Worm (Caenorhabditis elegans) whole organism, early embryonic: ENCODE data around the gene cya-1.

Experiments used
- B0310.2 ChIP-seq: sonication (generic microtip); optimal IDR thresholded peaks from 2 replicates; lab custom pipeline; 2016; ENCODE audit warnings: mild to moderate bottlenecking, missing genetic modification characterization, missing compliant biosample characterization
- F13C5.2 ChIP-seq: sonication (generic microtip); optimal IDR thresholded peaks from 2 replicates; lab custom pipeline; 2017; ENCODE audit warnings: mild to moderate bottlenecking, missing genetic modification characterization, inconsistent platforms, missing compliant biosample characterization
- aly-1 ChIP-seq: sonication (generic microtip); optimal IDR thresholded peaks from 2 replicates; lab custom pipeline; 2016; ENCODE audit warnings: missing genetic modification characterization, missing compliant biosample characterization
- ama-1 ChIP-seq: fragments of 150-350 bp; optimal IDR thresholded peaks from 2 replicates; lab custom pipeline; 2014
- ceh-13 ChIP-seq: fragments of 200-800 bp; sonication (Bioruptor generic); optimal IDR thresholded peaks from 2 replicates; lab custom pipeline; 2018; ENCODE audit warnings: mild to moderate bottlenecking, missing genetic modification characterization, missing compliant biosample characterization
- ceh-36 ChIP-seq: sonication (generic microtip); optimal IDR thresholded peaks from 2 replicates; lab custom pipeline; 2016; ENCODE audit warnings: missing genetic modification characterization, inconsistent platforms, missing compliant biosample characterization
- ets-7 ChIP-seq: sonication (generic microtip); optimal IDR thresholded peaks from 2 replicates; lab custom pipeline; 2016; ENCODE audit warnings: missing genotype, missing genetic modification characterization, missing compliant biosample characterization
- flt-1 ChIP-seq: fragments of 200-800 bp; sonication (Bioruptor generic); IDR thresholded peaks from 2 replicates; pipeline ENCODE4 v1.3.6; 2022; ENCODE audit warnings: missing genetic modification characterization, missing compliant biosample characterization
- hmbx-1 ChIP-seq: sonication (generic microtip); optimal IDR thresholded peaks from 2 replicates; lab custom pipeline; 2016; ENCODE audit warnings: mild to moderate bottlenecking, missing genetic modification characterization, missing compliant biosample characterization
- scrt-1 ChIP-seq: fragments of 200-800 bp; sonication (Bioruptor generic); IDR thresholded peaks from 2 replicates; pipeline ENCODE4 v1.3.6; 2022; ENCODE audit warnings: missing genetic modification characterization, missing compliant biosample characterization
- sea-1 ChIP-seq: fragments of 200-800 bp; sonication (Bioruptor generic); conservative IDR thresholded peaks from 2 replicates; pipeline ENCODE4 v1.3.6; 2022; ENCODE audit warnings: missing genetic modification characterization, missing compliant biosample characterization
- tbx-11 ChIP-seq: fragments of 200-800 bp; sonication (Bioruptor generic); IDR thresholded peaks from 2 replicates; pipeline ENCODE4 v1.3.6; 2022; ENCODE audit warnings: missing genetic modification characterization, missing compliant biosample characterization
- tbx-37 ChIP-seq: fragments of 200-800 bp; sonication (Bioruptor generic); conservative IDR thresholded peaks from 2 replicates; pipeline ENCODE4 v1.3.6; 2022; ENCODE audit warnings: missing genetic modification reagents, missing genetic modification characterization, missing compliant biosample characterization
- tra-4 ChIP-seq: sonication (generic microtip); optimal IDR thresholded peaks from 2 replicates; lab custom pipeline; 2017; ENCODE audit warnings: missing genetic modification characterization, missing compliant biosample characterization

ce11 chrIII:9091392-9092291 is 17.4 kb downstream of the cya-1 start, which contains the start of gene glp-1:
- TF ChIP-seq ama-1 (lab: Kevin White, UChicago): no peak
- TF ChIP-seq ceh-13 (GFP tag; lab: Kevin White, UChicago): no peak
- no peak for TF ChIP-seq tbx-11 (GFP tag; lab: Robert Waterston, UW)
- no peak for TF ChIP-seq sea-1
- no peak for TF ChIP-seq tra-4 (tag; lab: Kevin White, UChicago)
- TF ChIP-seq F13C5.2: no peak
- no peak for TF ChIP-seq aly-1 (tag; lab: Kevin White, UChicago)
- no peak for TF ChIP-seq flt-1 (GFP tag; lab: Robert Waterston, UW)
- no peak for TF ChIP-seq ets-7 (tag; lab: Kevin White, UChicago)
- TF ChIP-seq tbx-37 (GFP tag; lab: Robert Waterston, UW): no peak
- no peak for TF ChIP-seq hmbx-1
- no peak for TF ChIP-seq ceh-36 (tag; lab: Kevin White, UChicago)
- no peak for TF ChIP-seq B0310.2 (tag; lab: Kevin White, UChicago)
- no peak for TF ChIP-seq scrt-1 (GFP tag; lab: Robert Waterston, UW)
